Fruit fly (Drosophila melanogaster) whole organism, embryonic: ENCODE data around the gene Srrm234.

Experiments
- CG7271 ChIP-seq: fragments of 200-800 bp; sonication (Bioruptor generic); optimal IDR thresholded peaks from 2 replicates; lab custom pipeline; 2018; ENCODE audit warnings: missing biosample characterization, mild to moderate bottlenecking, missing genetic modification characterization, moderate library complexity
- CG7987 ChIP-seq: fragments of 200-800 bp; sonication (Bioruptor generic); optimal IDR thresholded peaks from 2 replicates; lab custom pipeline; 2018; ENCODE audit warnings: missing biosample characterization, mild to moderate bottlenecking, missing genetic modification characterization, moderate library complexity
- CG9609 ChIP-seq: fragments of 200-800 bp; sonication (Bioruptor generic); optimal IDR thresholded peaks from 3 replicates; lab custom pipeline; 2016; ENCODE audit warnings: missing biosample characterization, missing genetic modification characterization
- ERR ChIP-seq: fragments of 200-800 bp; sonication (Bioruptor generic); optimal IDR thresholded peaks from 2 replicates; lab custom pipeline; 2016; ENCODE audit warnings: missing biosample characterization, missing genetic modification characterization
- Hr51 ChIP-seq, 2 experiments: fragments of 200-800 bp; sonication (Bioruptor generic); optimal IDR thresholded peaks; 2 replicates in 1 of 2; 3 replicates in 1 of 2; lab custom pipeline; 2016 to 2018; ENCODE audit warnings: missing biosample characterization in 2 of 2, missing genetic modification characterization in 2 of 2, mild to moderate bottlenecking in 1 of 2, moderate library complexity in 1 of 2
- Sox102F ChIP-seq: fragments of 200-800 bp; sonication (Bioruptor generic); optimal IDR thresholded peaks from 2 replicates; lab custom pipeline; 2018; ENCODE audit warnings: missing biosample characterization, mild to moderate bottlenecking, missing genetic modification characterization, moderate library complexity
- yki ChIP-seq: fragments of >200 bp; optimal IDR thresholded peaks from 3 replicates; lab custom pipeline; 2018

dm6 chr3L:1629064-1629777 is 35.6 kb downstream of the Srrm234 start, which contains the start of gene GC:
- TF ChIP-seq ERR (GFP tag; lab: Kevin White, UChicago) (no peak), CG7987 (no peak), CG7271 (tag; lab: Kevin White, UChicago) (no peak), yki (lab: Kevin White, UChicago) (no peak), CG9609 (GFP tag; lab: Kevin White, UChicago) (no peak), Hr51 (GFP tag; optimal IDR thresholded peaks at IDR 0.05; lab: Kevin White, UChicago) (peak in 1 of 2 experiments; percentile 15), Sox102F (GFP tag; lab: Kevin White, UChicago) (peak; percentile 26)
